Fruit fly (Drosophila melanogaster): ENCODE data around the gene Adck5.

DNA sequence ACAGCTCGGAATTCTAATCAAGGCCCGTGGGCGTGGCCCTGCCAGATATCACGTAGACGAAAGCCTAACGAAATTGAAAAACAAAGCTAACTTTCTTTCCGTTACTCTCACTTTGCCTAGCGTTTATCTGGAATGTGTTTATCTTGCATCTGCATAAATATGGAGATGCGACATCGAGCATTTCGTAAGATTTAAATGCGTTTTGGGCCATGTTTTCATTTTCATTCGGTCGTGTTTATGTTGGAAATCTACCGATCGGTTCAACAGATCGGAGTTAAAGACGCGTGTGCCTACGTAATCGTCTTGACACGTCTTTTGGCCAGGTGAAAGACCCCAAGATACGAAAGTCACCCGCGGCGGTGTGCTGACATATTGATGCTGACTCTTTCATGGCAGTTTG lies 21.9 kb upstream of the Adck5 start:
- TF ChIP-seq h (optimal IDR thresholded peaks at IDR 0.05), result no peak
- no peak for TF ChIP-seq ttk (optimal IDR thresholded peaks at IDR 0.05)
- TF ChIP-seq psq (optimal IDR thresholded peaks at IDR 0.05), result no peak

Data from Kc167 (cell line).